Fruit fly (Drosophila melanogaster): ENCODE data around the gene Hsp68.

Gene Hsp68

dm6 chr3R:24046580-24047225, 10.4 kb downstream of the Hsp68 start (continued):
- TF ChIP-seq cg (GFP tag; optimal IDR thresholded peaks at IDR 0.05) (peak; percentile 79), ftz-f1 (GFP tag; optimal IDR thresholded peaks at IDR 0.05) (peak; percentile 65), HHEX (GFP tag; optimal IDR thresholded peaks at IDR 0.05) (peak; percentile 8), Bgb (GFP tag; IDR thresholded peaks at IDR 0.05; ENCODE audit: partially characterized antibody) (peak; percentile 13; the same call in 1 of the 2 replicates), CG2116 (GFP tag; optimal IDR thresholded peaks at IDR 0.05) (peak; percentile 87), CG31388 (GFP tag; optimal IDR thresholded peaks at IDR 0.05) (no peak), CG8290 (GFP tag; optimal IDR thresholded peaks at IDR 0.05) (no peak), CG8290 (tag; optimal IDR thresholded peaks at IDR 0.05) (peak in 1 of 2 experiments; percentile 18), Dip3 (GFP tag; optimal IDR thresholded peaks at IDR 0.05) (no peak), CG11456 (GFP tag; IDR thresholded peaks at IDR 0.05) (no peak), Hmr (GFP tag; optimal IDR thresholded peaks at IDR 0.05) (no peak), CG7556 (GFP tag; optimal IDR thresholded peaks at IDR 0.05) (no peak), Oaz (GFP tag; IDR thresholded peaks at IDR 0.05) (no peak), CG2129 (GFP tag; IDR thresholded peaks at IDR 0.05; ENCODE audit: partially characterized antibody) (no peak), MESR4 (GFP tag; optimal IDR thresholded peaks at IDR 0.05) (peak; percentile 30), Drgx (GFP tag; IDR thresholded peaks at IDR 0.05) (0 out of 2 replicates have a peak, but pooled peaks have one; percentile 15), gce (GFP tag; IDR thresholded peaks at IDR 0.05) (no peak), ssp (GFP tag; IDR thresholded peaks at IDR 0.05) (no peak), crol (GFP tag; IDR thresholded peaks at IDR 0.05) (peak; percentile 88), CG7987 (GFP tag; optimal IDR thresholded peaks at IDR 0.05) (no peak), yki (optimal IDR thresholded peaks at IDR 0.05) (peak; percentile 20), sens-2 (GFP tag; IDR thresholded peaks at IDR 0.05) (no peak), Hand (GFP tag; optimal IDR thresholded peaks at IDR 0.05) (no peak), amos (GFP tag; IDR thresholded peaks at IDR 0.05; ENCODE audit: partially characterized antibody) (peak; percentile 16; the same call in 1 of the 2 replicates), CG15479 (GFP tag; optimal IDR thresholded peaks at IDR 0.05) (peak; percentile 86), CG9437 (GFP tag; optimal IDR thresholded peaks at IDR 0.05) (no peak), CG10979 (tag; optimal IDR thresholded peaks at IDR 0.05) (no peak), Med (GFP tag) (peak; percentile 77), CG12155 (GFP tag; optimal IDR thresholded peaks at IDR 0.05) (peak; percentile 20), D (optimal IDR thresholded peaks at IDR 0.05) (peak; percentile 22), D (GFP tag; optimal IDR thresholded peaks at IDR 0.05) (no peak), ewg (GFP tag; optimal IDR thresholded peaks at IDR 0.05) (no peak), Optix (GFP tag; IDR thresholded peaks at IDR 0.05) (no peak), CG15011 (GFP tag; optimal IDR thresholded peaks at IDR 0.05) (no peak), chinmo (GFP tag; IDR thresholded peaks at IDR 0.05; ENCODE audit: partially characterized antibody) (0 out of 4 replicates have a peak, but pooled peaks have one; percentile 26), CG12769 (tag; optimal IDR thresholded peaks at IDR 0.05) (peak; percentile 27), CoRest (tag; optimal IDR thresholded peaks at IDR 0.05) (no peak), sens (GFP tag) (peak; percentile 71), Doc3 (GFP tag; IDR thresholded peaks at IDR 0.05; ENCODE audit: partially characterized antibody) (0 out of 3 replicates have a peak, but pooled peaks have one; percentile 25), tna (GFP tag; IDR thresholded peaks at IDR 0.05; ENCODE audit: partially characterized antibody) (0 out of 2 replicates have a peak, but pooled peaks have one; percentile 25), CG31365 (tag; optimal IDR thresholded peaks at IDR 0.05) (peak; percentile 81), lab (GFP tag; optimal IDR thresholded peaks at IDR 0.05) (no peak), CG18599 (GFP tag; optimal IDR thresholded peaks at IDR 0.05) (peak; percentile 25), Dll (GFP tag; IDR thresholded peaks at IDR 0.05; ENCODE audit: partially characterized antibody) (0 out of 4 replicates have a peak, but pooled peaks have one; percentile 26), CG4854 (GFP tag; optimal IDR thresholded peaks at IDR 0.05) (no peak), gsb (GFP tag; IDR thresholded peaks at IDR 0.05) (no peak), CG4360 (GFP tag; IDR thresholded peaks at IDR 0.05) (no peak), en (GFP tag; optimal IDR thresholded peaks at IDR 0.05) (no peak), corto (GFP tag; optimal IDR thresholded peaks at IDR 0.05) (peak; percentile 37)

Measured in whole organism, embryonic.